Fruit fly (Drosophila melanogaster) whole organism, prepupa: ENCODE results near the gene CG12480.

Experiments used
- Blimp-1 ChIP-seq: fragments of 200-800 bp; sonication (Bioruptor generic); optimal IDR thresholded peaks from 3 replicates; lab custom pipeline; 2017; ENCODE audit warnings: missing biosample characterization, missing genetic modification characterization, mild to moderate bottlenecking, moderate library complexity, missing genetic modification reagents
- CG10669 ChIP-seq: fragments of 200-800 bp; sonication (Bioruptor generic); optimal IDR thresholded peaks from 3 replicates; lab custom pipeline; 2018; ENCODE audit warnings: missing biosample characterization, mild to moderate bottlenecking, missing genetic modification characterization, moderate library complexity
- CG11294 ChIP-seq: fragments of 200-800 bp; sonication (Bioruptor generic); IDR thresholded peaks from 2 replicates; pipeline ENCODE4 v1.3.6; 2022; ENCODE audit warnings: missing biosample characterization, missing genetic modification characterization
- CG11902 ChIP-seq: fragments of 200-800 bp; sonication (Bioruptor generic); optimal IDR thresholded peaks from 3 replicates; lab custom pipeline; 2016; ENCODE audit warnings: missing biosample characterization, missing genetic modification characterization
- CG1621 ChIP-seq: fragments of 200-800 bp; sonication (Bioruptor generic); optimal IDR thresholded peaks from 3 replicates; lab custom pipeline; 2018; ENCODE audit warnings: missing biosample characterization, mild to moderate bottlenecking, missing genetic modification characterization
- CG31627 ChIP-seq: fragments of 200-800 bp; sonication (Bioruptor generic); optimal IDR thresholded peaks from 3 replicates; lab custom pipeline; 2016; ENCODE audit warnings: missing biosample characterization, missing genetic modification characterization
- CG32006 ChIP-seq: fragments of 200-800 bp; sonication (Bioruptor generic); optimal IDR thresholded peaks from 3 replicates; lab custom pipeline; 2017; ENCODE audit warnings: missing biosample characterization, mild to moderate bottlenecking, missing genetic modification characterization
- CG3919 ChIP-seq: fragments of 200-800 bp; sonication (Bioruptor generic); optimal IDR thresholded peaks from 3 replicates; lab custom pipeline; 2016; ENCODE audit warnings: missing biosample characterization, missing genetic modification characterization
- CG4318 ChIP-seq: fragments of 200-800 bp; sonication (Bioruptor generic); optimal IDR thresholded peaks from 3 replicates; lab custom pipeline; 2017; ENCODE audit warnings: missing biosample characterization, mild to moderate bottlenecking, missing genetic modification characterization
- CG6163 ChIP-seq: fragments of 200-800 bp; sonication (Bioruptor generic); IDR thresholded peaks from 3 replicates; pipeline ENCODE4 v1.3.6; 2022; ENCODE audit warnings: missing biosample characterization, missing genetic modification characterization
- CG6808 ChIP-seq: fragments of 200-800 bp; sonication (Bioruptor generic); optimal IDR thresholded peaks from 3 replicates; lab custom pipeline; 2017; ENCODE audit warnings: missing biosample characterization, missing genetic modification characterization, mild to moderate bottlenecking, moderate library complexity, missing genetic modification reagents
- CG6854 ChIP-seq: fragments of 200-800 bp; sonication (Bioruptor generic); optimal IDR thresholded peaks from 2 replicates; lab custom pipeline; 2017; ENCODE audit warnings: missing biosample characterization, mild to moderate bottlenecking, missing genetic modification characterization
- CG7368 ChIP-seq: fragments of 200-800 bp; sonication (Bioruptor generic); optimal IDR thresholded peaks from 3 replicates; lab custom pipeline; 2016; ENCODE audit warnings: missing biosample characterization, missing genetic modification characterization
- CG8119 ChIP-seq: fragments of 200-800 bp; sonication (Bioruptor generic); IDR thresholded peaks from 3 replicates; pipeline ENCODE4 v1.3.6; 2022; ENCODE audit warnings: missing biosample characterization, missing genetic modification characterization
- CG8319 ChIP-seq: fragments of 200-800 bp; sonication (Bioruptor generic); optimal IDR thresholded peaks from 3 replicates; lab custom pipeline; 2016; ENCODE audit warnings: missing biosample characterization, missing genetic modification characterization
- CG8632 ChIP-seq: fragments of 200-800 bp; sonication (Bioruptor generic); optimal IDR thresholded peaks from 3 replicates; lab custom pipeline; 2016; ENCODE audit warnings: missing biosample characterization, missing genetic modification characterization
- CG9139 ChIP-seq: fragments of 200-800 bp; sonication (Bioruptor generic); optimal IDR thresholded peaks from 3 replicates; lab custom pipeline; 2017; ENCODE audit warnings: missing biosample characterization, mild to moderate bottlenecking, missing genetic modification characterization
- Eip78C ChIP-seq: fragments of 200-800 bp; sonication (Bioruptor generic); peaks from one replicate; lab custom pipeline; 2016; ENCODE audit warnings: missing biosample characterization, missing genetic modification characterization
- Eip93F ChIP-seq: fragments of 200-800 bp; sonication (Bioruptor generic); optimal IDR thresholded peaks from 2 replicates; lab custom pipeline; 2016; ENCODE audit warnings: missing biosample characterization, mild to moderate bottlenecking, missing genetic modification characterization
- Ets96B ChIP-seq: fragments of 200-800 bp; optimal IDR thresholded peaks from 2 replicates; lab custom pipeline; 2019; ENCODE audit warnings: missing biosample characterization, mild to moderate bottlenecking, missing genetic modification characterization, moderate library complexity
- Gug ChIP-seq: fragments of 200-800 bp; sonication (Bioruptor generic); IDR thresholded peaks from 2 replicates; pipeline ENCODE4 v1.3.6; 2022; ENCODE audit warnings: missing biosample characterization, missing genetic modification characterization
- Lpt ChIP-seq: fragments of 200-800 bp; sonication (Bioruptor generic); optimal IDR thresholded peaks from 3 replicates; lab custom pipeline; 2016; ENCODE audit warnings: missing biosample characterization, missing genetic modification characterization
- Sox15 ChIP-seq: fragments of 200-800 bp; sonication (Bioruptor generic); optimal IDR thresholded peaks from 3 replicates; lab custom pipeline; 2016; ENCODE audit warnings: missing biosample characterization, missing genetic modification characterization
- achi ChIP-seq: fragments of 200-800 bp; sonication (Bioruptor generic); optimal IDR thresholded peaks from 3 replicates; lab custom pipeline; 2016; ENCODE audit warnings: missing biosample characterization, missing genetic modification characterization
- acj6 ChIP-seq: fragments of 200-800 bp; sonication (Bioruptor generic); optimal IDR thresholded peaks from 3 replicates; lab custom pipeline; 2016; ENCODE audit warnings: missing biosample characterization, missing genetic modification characterization
- cyc ChIP-seq: fragments of 200-800 bp; sonication (Bioruptor generic); optimal IDR thresholded peaks from 3 replicates; lab custom pipeline; 2016; ENCODE audit warnings: missing biosample characterization, missing genetic modification characterization
- dsx ChIP-seq: fragments of 200-800 bp; optimal IDR thresholded peaks from 3 replicates; lab custom pipeline; 2019; ENCODE audit warnings: missing biosample characterization, mild to moderate bottlenecking, missing genetic modification characterization, moderate library complexity; ENCODE audit not compliant: poor library complexity, severe bottlenecking
- eg ChIP-seq: fragments of 200-800 bp; sonication (Bioruptor generic); IDR thresholded peaks from 3 replicates; pipeline ENCODE4 v1.3.6; 2022; ENCODE audit warnings: missing biosample characterization, missing genetic modification characterization
- fd59A ChIP-seq: fragments of 200-800 bp; sonication (Bioruptor generic); optimal IDR thresholded peaks from 2 replicates; lab custom pipeline; 2017; ENCODE audit warnings: missing biosample characterization, mild to moderate bottlenecking, missing genetic modification characterization, missing genetic modification reagents
- fd85E ChIP-seq: fragments of 200-800 bp; sonication (Bioruptor generic); optimal IDR thresholded peaks from 3 replicates; lab custom pipeline; 2016; ENCODE audit warnings: missing biosample characterization, missing genetic modification characterization
- fkh ChIP-seq: fragments of 200-800 bp; sonication (Bioruptor generic); optimal IDR thresholded peaks from 3 replicates; lab custom pipeline; 2017; ENCODE audit warnings: missing biosample characterization, mild to moderate bottlenecking, missing genetic modification characterization, moderate library complexity
- net ChIP-seq: fragments of 200-800 bp; sonication (Bioruptor generic); optimal IDR thresholded peaks from 3 replicates; lab custom pipeline; 2016; ENCODE audit warnings: missing biosample characterization, missing genetic modification characterization
- pdm3 ChIP-seq: fragments of 200-800 bp; sonication (Bioruptor generic); optimal IDR thresholded peaks from 3 replicates; lab custom pipeline; 2016; ENCODE audit warnings: missing biosample characterization, missing genetic modification characterization
- salr ChIP-seq, 2 experiments: fragments of 200-800 bp; sonication (Bioruptor generic); optimal IDR thresholded peaks; 3 replicates each; lab custom pipeline; 2016 to 2018; ENCODE audit warnings: missing biosample characterization in 2 of 2, missing genetic modification characterization in 2 of 2, mild to moderate bottlenecking in 1 of 2
- spab ChIP-seq: fragments of 200-800 bp; sonication (Bioruptor generic); optimal IDR thresholded peaks from 2 replicates; lab custom pipeline; 2017; ENCODE audit warnings: missing biosample characterization, mild to moderate bottlenecking, missing genetic modification characterization, missing genetic modification reagents
- svp ChIP-seq: fragments of 200-800 bp; sonication (Bioruptor generic); peaks from one replicate; lab custom pipeline; 2016; ENCODE audit warnings: missing biosample characterization, missing genetic modification characterization
- topi ChIP-seq: fragments of 200-800 bp; sonication (Bioruptor generic); optimal IDR thresholded peaks from 3 replicates; lab custom pipeline; 2016; ENCODE audit warnings: missing biosample characterization, missing genetic modification characterization

Gene CG12480

dm6 chrX:14153689-14154088 lies 15.7 kb upstream of the CG12480 start (continued):
- TF ChIP-seq CG8632 (GFP tag; lab: Kevin White, UChicago) (no peak), CG1621 (tag; lab: Kevin White, UChicago) (no peak), Sox15 (GFP tag; lab: Kevin White, UChicago) (no peak), acj6 (GFP tag; lab: Kevin White, UChicago) (peak; percentile 31), CG9139 (GFP tag; lab: Kevin White, UChicago) (no peak), pdm3 (no peak), CG10669 (GFP tag; lab: Kevin White, UChicago) (peak; percentile 15), fkh (GFP tag; lab: Kevin White, UChicago) (no peak), salr (GFP tag; optimal IDR thresholded peaks at IDR 0.05; lab: Kevin White, UChicago) (peak in 1 of 2 experiments; percentile 28), spab (peak; percentile 35), CG32006 (GFP tag; lab: Kevin White, UChicago) (peak; percentile 13), achi (GFP tag; lab: Kevin White, UChicago) (no peak), CG6163 (GFP tag; lab: Robert Waterston, UW) (no peak), CG8319 (GFP tag; lab: Kevin White, UChicago) (no peak), CG11902 (GFP tag; lab: Kevin White, UChicago) (no peak), CG6854 (GFP tag; lab: Kevin White, UChicago) (no peak), Blimp-1 (GFP tag; lab: Kevin White, UChicago) (no peak), Eip78C (GFP tag; lab: Kevin White, UChicago) (peak; percentile 78), CG6808 (GFP tag; lab: Kevin White, UChicago) (peak; percentile 28), net (GFP tag; lab: Kevin White, UChicago) (no peak), CG8119 (no peak)

DNA sequence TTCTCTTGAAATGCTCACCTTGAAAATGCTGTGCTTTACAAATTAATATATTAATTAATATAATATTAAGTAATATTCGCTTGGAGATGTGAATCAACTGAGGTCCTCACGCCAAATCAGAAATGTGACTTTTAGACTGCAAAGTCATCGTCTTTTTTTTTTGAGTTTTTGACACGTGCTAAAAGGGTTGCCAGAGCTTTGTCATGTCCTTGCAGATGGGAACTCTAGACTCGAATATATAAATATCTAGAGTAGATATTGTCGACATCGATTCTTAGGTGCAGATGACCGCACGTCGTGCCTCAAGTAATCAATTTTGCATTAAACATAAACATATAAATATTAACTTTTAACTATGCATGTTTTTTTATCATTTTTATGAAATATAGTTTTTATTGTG lies 3.1 kb downstream of the CG12480 start, which contains the start of gene betaNACtes1:
TSS of gene betaNACtes1 (minus strand) at position 101 of the 400 bp plus-strand sequence.
- TF ChIP-seq CG7368 (GFP tag; lab: Kevin White, UChicago), result no peak
- no peak for TF ChIP-seq CG1621 (tag; lab: Kevin White, UChicago)
- TF ChIP-seq achi (GFP tag; lab: Kevin White, UChicago), result no peak
- no peak for TF ChIP-seq CG3919 (GFP tag; lab: Kevin White, UChicago)
- TF ChIP-seq CG9139 (GFP tag; lab: Kevin White, UChicago), result no peak
- no peak for TF ChIP-seq Eip78C (GFP tag; lab: Kevin White, UChicago)
- TF ChIP-seq Blimp-1 (GFP tag; lab: Kevin White, UChicago), result no peak
- no peak for TF ChIP-seq topi (GFP tag; lab: Kevin White, UChicago)
- TF ChIP-seq Ets96B (tag; lab: Kevin White, UChicago), result no peak
- no peak for TF ChIP-seq Lpt (GFP tag; lab: Kevin White, UChicago)
- TF ChIP-seq Eip93F, result no peak
- no peak for TF ChIP-seq cyc (GFP tag; lab: Kevin White, UChicago)
- TF ChIP-seq Gug, result no peak
- no peak for TF ChIP-seq svp
- TF ChIP-seq CG11294 (GFP tag; lab: Robert Waterston, UW), result no peak
- no peak for TF ChIP-seq CG4318 (GFP tag; lab: Kevin White, UChicago)
- TF ChIP-seq CG8119, result no peak
- no peak for TF ChIP-seq pdm3
- no peak for TF ChIP-seq dsx (GFP tag; lab: Kevin White, UChicago)
- TF ChIP-seq CG31627, result no peak

dm6 chrX:14173654-14174053 lies 4.3 kb downstream of the CG12480 start:
- no peak for TF ChIP-seq fd85E
- no peak for TF ChIP-seq fd59A (GFP tag; lab: Kevin White, UChicago)
- TF ChIP-seq eg, result no peak
- TF ChIP-seq cyc (GFP tag; lab: Kevin White, UChicago), result no peak
- TF ChIP-seq CG7368 (GFP tag; lab: Kevin White, UChicago), result no peak
- no peak for TF ChIP-seq CG4318 (GFP tag; lab: Kevin White, UChicago)
- TF ChIP-seq CG9139 (GFP tag; lab: Kevin White, UChicago), result no peak
- TF ChIP-seq, all 60 proteins: peak for 0
